Worm (Caenorhabditis elegans): ENCODE measurements around the gene T16G12.1.
A peak's percentile ranks its signal among the peaks of the same experiment; 100 is the strongest.

Gene T16G12.1

DNA sequence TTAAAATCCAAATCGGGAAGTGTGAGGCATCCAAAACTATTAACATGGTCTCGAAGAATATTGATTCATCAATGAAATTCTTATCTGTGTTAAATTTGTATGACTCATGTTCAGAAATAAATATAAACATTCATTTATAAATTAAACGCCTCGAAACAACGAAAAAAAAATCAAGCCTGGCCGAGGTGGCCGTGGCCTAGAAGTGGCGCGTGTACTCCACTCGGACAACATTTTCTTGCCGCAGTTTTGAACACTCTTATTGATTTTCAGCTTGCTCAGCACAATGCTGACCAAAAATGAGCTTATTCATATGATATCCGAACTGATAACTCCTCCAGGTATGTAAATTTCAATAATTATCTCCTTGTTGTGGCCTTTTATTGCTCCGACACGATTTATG lies 14.5 kb upstream of the T16G12.1 start, which contains the start of gene ekl-6 (continued):
- TF ChIP-seq nhr-120 (GFP tag; IDR thresholded peaks at IDR 0.05) (no peak), tbx-9 (tag; optimal IDR thresholded peaks at IDR 0.05; ENCODE audit: borderline replicate concordance) (no peak), lsl-1 (GFP tag; optimal IDR thresholded peaks at IDR 0.05) (peak; percentile 4), dox-1 (GFP tag; IDR thresholded peaks at IDR 0.05) (no peak; the same call in 1 of the 2 replicates), C06A6.2 (GFP tag; conservative IDR thresholded peaks at IDR 0.05) (no peak), atf-7 (tag; optimal IDR thresholded peaks at IDR 0.05) (no peak), Y79H2A.3 (GFP tag; conservative IDR thresholded peaks at IDR 0.05) (no peak), bed-1 (GFP tag; IDR thresholded peaks at IDR 0.05) (no peak), akir-1 (GFP tag; optimal IDR thresholded peaks at IDR 0.05) (no peak), D2030.7 (GFP tag; IDR thresholded peaks at IDR 0.05) (no peak), sdz-38 (tag; optimal IDR thresholded peaks at IDR 0.05) (no peak), B0336.3 (GFP tag; IDR thresholded peaks at IDR 0.05) (no peak), repo-1 (tag; optimal IDR thresholded peaks at IDR 0.05) (no peak), Y56A3A.18 (GFP tag; IDR thresholded peaks at IDR 0.05) (no peak), rpc-1 (optimal IDR thresholded peaks at IDR 0.05) (no peak), rpc-1 (tag; optimal IDR thresholded peaks at IDR 0.05) (no peak), mxl-1 (tag; optimal IDR thresholded peaks at IDR 0.05) (no peak), him-1 (tag; optimal IDR thresholded peaks at IDR 0.05) (no peak), snpc-1.3 (tag; optimal IDR thresholded peaks at IDR 0.05; ENCODE audit: insufficient read depth) (no peak), ceh-91 (GFP tag; IDR thresholded peaks at IDR 0.05) (peak; percentile 42; the same call in 1 of the 2 replicates), dpl-1 (GFP tag; optimal IDR thresholded peaks at IDR 0.05) (no peak), unc-130 (GFP tag; optimal IDR thresholded peaks at IDR 0.05) (peak; percentile 79), nfya-2 (GFP tag; IDR thresholded peaks at IDR 0.05) (no peak), C17E4.6 (GFP tag; IDR thresholded peaks at IDR 0.05) (no peak), lir-1 (GFP tag; conservative IDR thresholded peaks at IDR 0.05) (0 out of 2 replicates have a peak, but pooled peaks have one; percentile 39), ztf-25 (GFP tag; IDR thresholded peaks at IDR 0.05) (no peak), aptf-2 (GFP tag; conservative IDR thresholded peaks at IDR 0.05) (0 out of 2 replicates have a peak, but pooled peaks have one; percentile 9), cebp-1 (GFP tag; IDR thresholded peaks at IDR 0.05) (no peak), cebp-1 (tag; optimal IDR thresholded peaks at IDR 0.05) (no peak), egl-44 (GFP tag; IDR thresholded peaks at IDR 0.05) (no peak), egl-18 (GFP tag; IDR thresholded peaks at IDR 0.05) (no peak), let-607 (tag; optimal IDR thresholded peaks at IDR 0.05) (peak in 1 of 2 experiments; percentile 41), ztf-26 (tag; optimal IDR thresholded peaks at IDR 0.05) (no peak), sptf-2 (GFP tag; optimal IDR thresholded peaks at IDR 0.05) (no peak), attf-6 (GFP tag; IDR thresholded peaks at IDR 0.05) (no peak), nfya-1 (tag; optimal IDR thresholded peaks at IDR 0.05; ENCODE audit: borderline replicate concordance, insufficient read depth) (no peak), unc-62 (GFP tag; optimal IDR thresholded peaks at IDR 0.05) (no peak), B0019.2 (GFP tag; conservative IDR thresholded peaks at IDR 0.05) (0 out of 2 replicates have a peak, but pooled peaks have one; percentile 23), zim-3 (tag; optimal IDR thresholded peaks at IDR 0.05) (no peak), K12H6.12 (tag; optimal IDR thresholded peaks at IDR 0.05) (peak; percentile 11), ceh-79 (tag; optimal IDR thresholded peaks at IDR 0.05) (no peak), nhr-179 (tag; optimal IDR thresholded peaks at IDR 0.05) (no peak), snpc-3.4 (tag; optimal IDR thresholded peaks at IDR 0.05) (no peak), ZK185.1 (tag; optimal IDR thresholded peaks at IDR 0.05; ENCODE audit: poor library complexity, severe bottlenecking) (peak; percentile 89), hsf-1 (GFP tag; IDR thresholded peaks at IDR 0.05) (no peak), Y53F4B.3 (GFP tag; IDR thresholded peaks at IDR 0.05) (no peak), nhr-80 (tag; optimal IDR thresholded peaks at IDR 0.05) (no peak), rec-8 (tag; optimal IDR thresholded peaks at IDR 0.05) (peak in 1 of 2 experiments; percentile 58), aptf-3 (GFP tag; IDR thresholded peaks at IDR 0.05) (no peak)

All from whole organism, young adult.